Worm (Caenorhabditis elegans) whole organism, L1 larva: Measurements from ENCODE around the gene nhr-182.

Experiments used
- egl-27 ChIP-seq, 2 experiments: fragments of 150-350 bp in 1 of 2; sonication (generic microtip); optimal IDR thresholded peaks; 3 replicates each; lab custom pipeline; 2017 to 2018; ENCODE audit warnings: missing biosample characterization in 2 of 2, missing genetic modification characterization in 2 of 2, missing genetic modification reagents in 2 of 2
- jun-1 ChIP-seq: fragments of 150-350 bp; optimal IDR thresholded peaks from 2 replicates; lab custom pipeline; 2014; ENCODE audit warnings: missing biosample characterization, missing genetic modification reagents, missing genetic modification characterization

ce11 chrV:2281499-2281898, 21.8 kb upstream of the nhr-182 start, which contains the start of gene nhr-228:
- TF ChIP-seq egl-27 (tag; optimal IDR thresholded peaks at IDR 0.05; lab: Kevin White, UChicago) (no peak), jun-1 (tag; lab: Kevin White, UChicago) (no peak)
